Fruit fly (Drosophila melanogaster) whole organism, embryonic: ENCODE data around the gene Gel.

Experiments used
- CG10431 ChIP-seq: fragments of 200-800 bp; sonication (Bioruptor generic); optimal IDR thresholded peaks from 3 replicates; lab custom pipeline; 2018; ENCODE audit warnings: missing biosample characterization, mild to moderate bottlenecking, missing genetic modification characterization
- CG10565 ChIP-seq: fragments of 200-800 bp; sonication (Bioruptor generic); optimal IDR thresholded peaks from 3 replicates; lab custom pipeline; 2016; ENCODE audit warnings: missing biosample characterization, mild to moderate bottlenecking, missing genetic modification characterization
- CG12299 ChIP-seq: fragments of 200-800 bp; sonication (Bioruptor generic); optimal IDR thresholded peaks from 2 replicates; lab custom pipeline; 2018; ENCODE audit warnings: missing biosample characterization, mild to moderate bottlenecking, missing genetic modification characterization
- CG13296 ChIP-seq: fragments of 200-800 bp; sonication (Bioruptor generic); optimal IDR thresholded peaks from 3 replicates; lab custom pipeline; 2018; ENCODE audit warnings: missing biosample characterization, mild to moderate bottlenecking, missing genetic modification characterization
- CG13775 ChIP-seq: fragments of 200-800 bp; sonication (Bioruptor generic); optimal IDR thresholded peaks from 3 replicates; lab custom pipeline; 2017; ENCODE audit warnings: missing biosample characterization, mild to moderate bottlenecking, missing genetic modification characterization
- CG15011 ChIP-seq: fragments of 200-800 bp; sonication (Bioruptor generic); optimal IDR thresholded peaks from 3 replicates; lab custom pipeline; 2018; ENCODE audit warnings: missing biosample characterization, mild to moderate bottlenecking, missing genetic modification characterization
- CG15514 ChIP-seq: fragments of 200-800 bp; sonication (Bioruptor generic); optimal IDR thresholded peaks from 3 replicates; lab custom pipeline; 2017; ENCODE audit warnings: missing biosample characterization, missing genetic modification characterization, mild to moderate bottlenecking, moderate library complexity, missing genetic modification reagents
- CG16815 ChIP-seq: fragments of 200-800 bp; sonication (Bioruptor generic); optimal IDR thresholded peaks from 3 replicates; lab custom pipeline; 2017; ENCODE audit warnings: missing biosample characterization, mild to moderate bottlenecking, missing genetic modification characterization
- CG17568 ChIP-seq: fragments of 200-800 bp; sonication (Bioruptor generic); optimal IDR thresholded peaks from 2 replicates; lab custom pipeline; 2018; ENCODE audit warnings: missing biosample characterization, mild to moderate bottlenecking, missing genetic modification characterization, moderate library complexity
- CG2199 ChIP-seq: fragments of 200-800 bp; sonication (Bioruptor generic); IDR thresholded peaks from 3 replicates; pipeline ENCODE4 v1.3.6; 2022; ENCODE audit warnings: missing biosample characterization, missing genetic modification characterization
- CG2889 ChIP-seq: fragments of 200-800 bp; sonication (Bioruptor generic); IDR thresholded peaks from 3 replicates; pipeline ENCODE4 v1.3.6; 2022; ENCODE audit warnings: missing biosample characterization, missing genetic modification characterization
- CG31388 ChIP-seq: fragments of 200-800 bp; sonication (Bioruptor generic); optimal IDR thresholded peaks from 2 replicates; lab custom pipeline; 2016; ENCODE audit warnings: missing biosample characterization, missing genetic modification characterization
- CG33557 ChIP-seq: fragments of 200-800 bp; sonication (Bioruptor generic); optimal IDR thresholded peaks from 2 replicates; lab custom pipeline; 2019; ENCODE audit warnings: missing biosample characterization, mild to moderate bottlenecking, missing genetic modification characterization, moderate library complexity
- CG34224 ChIP-seq: fragments of 200-800 bp; sonication (Bioruptor generic); IDR thresholded peaks from 3 replicates; pipeline ENCODE4 v1.3.6; 2022; ENCODE audit warnings: missing biosample characterization, missing genetic modification characterization; ENCODE audit not compliant: partially characterized antibody
- CG6654 ChIP-seq: fragments of 200-800 bp; sonication (Bioruptor generic); optimal IDR thresholded peaks from 2 replicates; lab custom pipeline; 2017; ENCODE audit warnings: missing biosample characterization, mild to moderate bottlenecking, missing genetic modification characterization
- CG7271 ChIP-seq: fragments of 200-800 bp; sonication (Bioruptor generic); optimal IDR thresholded peaks from 2 replicates; lab custom pipeline; 2018; ENCODE audit warnings: missing biosample characterization, mild to moderate bottlenecking, missing genetic modification characterization, moderate library complexity
- CG7745 ChIP-seq: fragments of 200-800 bp; sonication (Bioruptor generic); optimal IDR thresholded peaks from 2 replicates; lab custom pipeline; 2018; ENCODE audit warnings: missing biosample characterization, mild to moderate bottlenecking, missing genetic modification characterization, moderate library complexity
- CG8281 ChIP-seq: fragments of 200-800 bp; sonication (Bioruptor generic); optimal IDR thresholded peaks from 2 replicates; lab custom pipeline; 2018; ENCODE audit warnings: missing biosample characterization, mild to moderate bottlenecking, missing genetic modification characterization, moderate library complexity
- CG8388 ChIP-seq: fragments of 200-800 bp; sonication (Bioruptor generic); optimal IDR thresholded peaks from 2 replicates; lab custom pipeline; 2019; ENCODE audit warnings: missing biosample characterization, mild to moderate bottlenecking, missing genetic modification characterization, moderate library complexity
- Dad ChIP-seq: fragments of 200-800 bp; sonication (Bioruptor generic); optimal IDR thresholded peaks from 3 replicates; lab custom pipeline; 2016; ENCODE audit warnings: missing biosample characterization, missing genetic modification characterization
- Dek ChIP-seq: fragments of 200-800 bp; sonication (Bioruptor generic); optimal IDR thresholded peaks from 3 replicates; lab custom pipeline; 2019; ENCODE audit warnings: missing biosample characterization, mild to moderate bottlenecking, missing genetic modification characterization, moderate library complexity
- Dip2 ChIP-seq: fragments of 200-800 bp; sonication (Bioruptor generic); IDR thresholded peaks from 2 replicates; pipeline ENCODE4 v1.3.6; 2022; ENCODE audit warnings: missing biosample characterization, missing genetic modification characterization
- E2f2 ChIP-seq: fragments of 200-800 bp; sonication (Bioruptor generic); IDR thresholded peaks from 2 replicates; pipeline ENCODE4 v1.3.6; 2022; ENCODE audit warnings: missing biosample characterization, missing genetic modification characterization
- Fer1 ChIP-seq: fragments of 200-800 bp; sonication (Bioruptor generic); optimal IDR thresholded peaks from 2 replicates; lab custom pipeline; 2017; ENCODE audit warnings: missing biosample characterization, mild to moderate bottlenecking, missing genetic modification characterization
- HLHmδ ChIP-seq: fragments of 200-800 bp; sonication (Bioruptor generic); optimal IDR thresholded peaks from 2 replicates; lab custom pipeline; 2018; ENCODE audit warnings: missing biosample characterization, mild to moderate bottlenecking, missing genetic modification characterization, moderate library complexity
- Oaz ChIP-seq: fragments of 200-800 bp; sonication (Bioruptor generic); IDR thresholded peaks from 2 replicates; pipeline ENCODE4 v1.3.6; 2022; ENCODE audit warnings: missing biosample characterization, missing genetic modification characterization
- Rfx ChIP-seq: fragments of 200-800 bp; sonication (Bioruptor generic); IDR thresholded peaks from 2 replicates; pipeline ENCODE4 v1.3.6; 2022; ENCODE audit warnings: missing biosample characterization, missing genetic modification characterization
- Sox100B ChIP-seq: fragments of 200-800 bp; sonication (Bioruptor generic); optimal IDR thresholded peaks from 3 replicates; lab custom pipeline; 2018; ENCODE audit warnings: missing biosample characterization, mild to moderate bottlenecking, missing genetic modification characterization
- amos ChIP-seq: fragments of 200-800 bp; sonication (Bioruptor generic); IDR thresholded peaks from 2 replicates; pipeline ENCODE4 v1.3.6; 2022; ENCODE audit warnings: missing biosample characterization, missing genetic modification characterization; ENCODE audit not compliant: partially characterized antibody
- crp ChIP-seq, 2 experiments: fragments of 200-800 bp; sonication (Bioruptor generic); optimal IDR thresholded peaks; 2 replicates in 1 of 2; 3 replicates in 1 of 2; lab custom pipeline; 2017; ENCODE audit warnings: missing biosample characterization in 2 of 2, missing genetic modification characterization in 2 of 2, mild to moderate bottlenecking in 1 of 2, moderate library complexity in 1 of 2
- da ChIP-seq: fragments of 200-800 bp; sonication (Bioruptor generic); optimal IDR thresholded peaks from 2 replicates; lab custom pipeline; 2016; ENCODE audit warnings: missing biosample characterization, missing genetic modification characterization
- danr ChIP-seq: fragments of 200-800 bp; sonication (Bioruptor generic); IDR thresholded peaks from 2 replicates; pipeline ENCODE4 v1.3.6; 2022; ENCODE audit warnings: missing biosample characterization, missing genetic modification characterization
- dm ChIP-seq: fragments of 200-800 bp; sonication (Bioruptor generic); optimal IDR thresholded peaks from 3 replicates; lab custom pipeline; 2016; ENCODE audit warnings: missing biosample characterization, missing genetic modification characterization
- eve ChIP-seq, 2 experiments: fragments of >200 bp; optimal IDR thresholded peaks; 2 replicates each; lab custom pipeline; 2017; ENCODE audit warnings: missing biosample characterization in 2 of 2, missing genetic modification characterization in 2 of 2
- ewg ChIP-seq: fragments of 200-800 bp; sonication (Bioruptor generic); optimal IDR thresholded peaks from 3 replicates; lab custom pipeline; 2017; ENCODE audit warnings: mild to moderate bottlenecking, missing biosample characterization, missing genetic modification reagents, missing genetic modification characterization
- exex ChIP-seq: fragments of 200-800 bp; sonication (Bioruptor generic); optimal IDR thresholded peaks from 4 replicates; lab custom pipeline; 2018; ENCODE audit warnings: missing biosample characterization, mild to moderate bottlenecking, missing genetic modification characterization, moderate library complexity
- fd96Cb ChIP-seq: fragments of 200-800 bp; sonication (Bioruptor generic); optimal IDR thresholded peaks from 2 replicates; lab custom pipeline; 2018; ENCODE audit warnings: missing biosample characterization, mild to moderate bottlenecking, missing genetic modification characterization, moderate library complexity
- fru ChIP-seq: fragments of >200 bp; optimal IDR thresholded peaks from 2 replicates; lab custom pipeline; 2017
- ham ChIP-seq: fragments of 200-800 bp; sonication (Bioruptor generic); IDR thresholded peaks from 2 replicates; pipeline ENCODE4 v1.3.6; 2022; ENCODE audit warnings: missing biosample characterization, missing genetic modification characterization
- inv ChIP-seq: fragments of 200-800 bp; sonication (Bioruptor generic); IDR thresholded peaks from 2 replicates; pipeline ENCODE4 v1.3.6; 2022; ENCODE audit warnings: missing biosample characterization, missing genetic modification characterization; ENCODE audit not compliant: partially characterized antibody
- kay ChIP-seq: fragments of 200-800 bp; sonication (Bioruptor generic); optimal IDR thresholded peaks from 2 replicates; lab custom pipeline; 2016; ENCODE audit warnings: missing biosample characterization, missing genetic modification characterization
- lola ChIP-seq, 3 experiments: fragments of >200 bp in 2 of 3; fragments of 200-800 bp in 1 of 3; sonication (Bioruptor generic) in 1 of 3; optimal IDR thresholded peaks; 2 replicates each; lab custom pipeline; 2017 to 2019; ENCODE audit warnings: missing biosample characterization in 3 of 3, missing genetic modification characterization in 3 of 3, mild to moderate bottlenecking in 1 of 3, moderate library complexity in 1 of 3
- oc ChIP-seq: fragments of 200-800 bp; sonication (Bioruptor generic); optimal IDR thresholded peaks from 2 replicates; lab custom pipeline; 2018; ENCODE audit warnings: missing biosample characterization, mild to moderate bottlenecking, missing genetic modification characterization, moderate library complexity
- pfk ChIP-seq: fragments of 200-800 bp; sonication (Bioruptor generic); optimal IDR thresholded peaks from 2 replicates; lab custom pipeline; 2018; ENCODE audit warnings: missing biosample characterization, mild to moderate bottlenecking, missing genetic modification characterization, moderate library complexity
- pnt ChIP-seq: fragments of 200-800 bp; sonication (Bioruptor generic); optimal IDR thresholded peaks from 3 replicates; lab custom pipeline; 2016; ENCODE audit warnings: missing biosample characterization, missing genetic modification characterization
- psq ChIP-seq: fragments of 200-800 bp; sonication (Bioruptor generic); optimal IDR thresholded peaks from 2 replicates; lab custom pipeline; 2017; ENCODE audit warnings: missing biosample characterization, missing genetic modification characterization
- sens-2 ChIP-seq: fragments of 200-800 bp; sonication (Bioruptor generic); IDR thresholded peaks from 2 replicates; pipeline ENCODE4 v1.3.6; 2022; ENCODE audit warnings: missing biosample characterization, missing genetic modification characterization
- slou ChIP-seq: fragments of 200-800 bp; sonication (Bioruptor generic); optimal IDR thresholded peaks from 3 replicates; lab custom pipeline; 2016; ENCODE audit warnings: missing biosample characterization, missing genetic modification characterization
- tin ChIP-seq: fragments of 200-800 bp; sonication (Bioruptor generic); optimal IDR thresholded peaks from 3 replicates; lab custom pipeline; 2016; ENCODE audit warnings: missing biosample characterization, missing genetic modification characterization
- trh ChIP-seq: fragments of 200-800 bp; sonication (Bioruptor generic); optimal IDR thresholded peaks from 2 replicates; lab custom pipeline; 2016; ENCODE audit warnings: missing biosample characterization, missing genetic modification characterization

Gene Gel

DNA sequence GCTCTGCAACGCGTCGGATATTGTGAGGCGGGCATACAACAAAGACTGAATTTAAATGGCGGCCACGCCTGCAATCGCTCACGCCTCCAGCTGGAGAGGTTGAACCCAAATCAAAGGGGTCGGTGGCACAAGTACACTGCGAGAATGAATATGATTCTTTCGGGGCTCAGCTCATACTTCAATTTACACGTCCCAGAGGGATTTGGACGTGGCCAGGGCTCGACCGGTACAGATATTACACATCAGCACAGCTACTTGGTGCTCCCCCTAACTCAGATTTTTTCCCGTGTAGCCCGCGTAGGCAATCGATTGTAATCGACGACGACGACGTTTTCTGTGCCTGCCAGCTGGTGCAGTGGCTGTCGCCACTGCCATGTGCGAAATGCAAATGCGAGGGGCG is 21.0 kb upstream of the Gel start (continued):
- TF ChIP-seq psq (GFP tag; lab: Kevin White, UChicago) (no peak), CG15011 (GFP tag; lab: Kevin White, UChicago) (no peak), CG17568 (GFP tag; lab: Kevin White, UChicago) (no peak), crp (GFP tag; optimal IDR thresholded peaks at IDR 0.05; lab: Kevin White, UChicago) (peak in 1 of 2 experiments; percentile 25), CG6654 (GFP tag; lab: Kevin White, UChicago) (peak; percentile 55), CG13775 (GFP tag; lab: Kevin White, UChicago) (peak; percentile 12), lola (GFP tag; optimal IDR thresholded peaks at IDR 0.05; lab: Kevin White, UChicago) (peak in 1 of 3 experiments; percentile 12), Rfx (GFP tag; lab: Robert Waterston, UW) (peak; percentile 88), CG2889 (GFP tag; lab: Robert Waterston, UW) (peak; percentile 63; the same call in 1 of the 3 replicates), CG13296 (peak; percentile 52), CG34224 (GFP tag; lab: Robert Waterston, UW) (no peak), Fer1 (peak; percentile 67), fd96Cb (tag; lab: Kevin White, UChicago) (peak; percentile 81), CG8281 (tag; lab: Kevin White, UChicago) (peak; percentile 36), CG10431 (GFP tag; lab: Kevin White, UChicago) (no peak), slou (GFP tag; lab: Kevin White, UChicago) (peak; percentile 35), Dek (tag; lab: Kevin White, UChicago) (peak; percentile 44), danr (GFP tag; lab: Robert Waterston, UW) (peak; percentile 73), eve (GFP tag; optimal IDR thresholded peaks at IDR 0.05; lab: Kevin White, UChicago) (no peak), CG2199 (GFP tag; lab: Robert Waterston, UW) (peak; percentile 65; the same call in 1 of the 3 replicates), inv (GFP tag; lab: Robert Waterston, UW) (no peak), oc (tag; lab: Kevin White, UChicago) (peak; percentile 79), CG12299 (tag; lab: Kevin White, UChicago) (no peak), CG33557 (GFP tag; lab: Kevin White, UChicago) (no peak), exex (no peak), pfk (GFP tag; lab: Kevin White, UChicago) (no peak), ewg (peak; percentile 66), CG16815 (GFP tag; lab: Kevin White, UChicago) (peak; percentile 42), Sox100B (GFP tag; lab: Kevin White, UChicago) (peak; percentile 68), CG8388 (GFP tag; lab: Kevin White, UChicago) (peak; percentile 62), CG10565 (GFP tag; lab: Kevin White, UChicago) (no peak), da (no peak), Dad (GFP tag; lab: Kevin White, UChicago) (peak; percentile 72), CG31388 (peak; percentile 40), CG7271 (tag; lab: Kevin White, UChicago) (no peak), amos (no peak), HLHmδ (GFP tag; lab: Kevin White, UChicago) (no peak), E2f2 (GFP tag; lab: Robert Waterston, UW) (peak; percentile 52), dm (peak; percentile 62), CG7745 (tag; lab: Kevin White, UChicago) (no peak), tin (peak; percentile 86), fru (lab: Kevin White, UChicago) (no peak), trh (GFP tag; lab: Kevin White, UChicago) (peak; percentile 1), kay (GFP tag; lab: Kevin White, UChicago) (peak; percentile 53), Dip2 (GFP tag; lab: Robert Waterston, UW) (peak; percentile 39; the same call in 1 of the 2 replicates), CG15514 (peak; percentile 48), pnt (peak; percentile 83), Oaz (GFP tag; lab: Robert Waterston, UW) (peak; percentile 71), sens-2 (GFP tag; lab: Robert Waterston, UW) (peak; percentile 69), ham (GFP tag; lab: Robert Waterston, UW) (peak; percentile 50; the same call in 1 of the 2 replicates)
